Fruit fly (Drosophila melanogaster) whole organism, embryonic: ENCODE measurements around the gene MED18.

Experiments used
- Awh ChIP-seq: fragments of 200-800 bp; sonication (Bioruptor generic); IDR thresholded peaks from 2 replicates; pipeline ENCODE4, ENCODE4 v1.3.6; 2022; ENCODE audit warnings: missing biosample characterization, missing genetic modification characterization
- BEAF-32 ChIP-seq: fragments of 200-800 bp; sonication (Bioruptor generic); optimal IDR thresholded peaks from 3 replicates; lab custom pipeline; 2017; ENCODE audit warnings: missing biosample characterization, missing genetic modification characterization, mild to moderate bottlenecking, moderate library complexity, missing genetic modification reagents
- CG1024 ChIP-seq: fragments of 200-800 bp; sonication (Bioruptor generic); IDR thresholded peaks from 2 replicates; pipeline ENCODE4 v1.3.6; 2022; ENCODE audit warnings: missing biosample characterization, missing genetic modification characterization
- CG11247 ChIP-seq: fragments of 200-800 bp; sonication (Bioruptor generic); IDR thresholded peaks from 2 replicates; pipeline ENCODE4 v1.3.6; 2022; ENCODE audit warnings: missing biosample characterization, missing genetic modification characterization
- CG11456 ChIP-seq: fragments of 200-800 bp; sonication (Bioruptor generic); IDR thresholded peaks from 3 replicates; pipeline ENCODE4 v1.3.6; 2022; ENCODE audit warnings: missing biosample characterization, missing genetic modification characterization
- CG11696 ChIP-seq: fragments of 200-800 bp; sonication (Bioruptor generic); IDR thresholded peaks from 2 replicates; pipeline ENCODE4 v1.3.6; 2022; ENCODE audit warnings: missing biosample characterization, missing genetic modification characterization
- CG12219 ChIP-seq: fragments of 200-800 bp; sonication (Bioruptor generic); optimal IDR thresholded peaks from 3 replicates; lab custom pipeline; 2018; ENCODE audit warnings: missing biosample characterization, mild to moderate bottlenecking, missing genetic modification characterization
- CG12236 ChIP-seq: fragments of 200-800 bp; sonication (Bioruptor generic); optimal IDR thresholded peaks from 2 replicates; lab custom pipeline; 2016; ENCODE audit warnings: missing biosample characterization, missing genetic modification characterization
- CG13424 ChIP-seq: fragments of 200-800 bp; sonication (Bioruptor generic); optimal IDR thresholded peaks from 2 replicates; lab custom pipeline; 2019; ENCODE audit warnings: missing biosample characterization, mild to moderate bottlenecking, missing genetic modification characterization, moderate library complexity
- CG13775 ChIP-seq: fragments of 200-800 bp; sonication (Bioruptor generic); optimal IDR thresholded peaks from 3 replicates; lab custom pipeline; 2017; ENCODE audit warnings: missing biosample characterization, mild to moderate bottlenecking, missing genetic modification characterization
- CG14441 ChIP-seq: fragments of 200-800 bp; sonication (Bioruptor generic); IDR thresholded peaks from 2 replicates; pipeline ENCODE4 v1.3.6; 2022; ENCODE audit warnings: missing biosample characterization, missing genetic modification characterization
- CG15011 ChIP-seq: fragments of 200-800 bp; sonication (Bioruptor generic); optimal IDR thresholded peaks from 3 replicates; lab custom pipeline; 2018; ENCODE audit warnings: missing biosample characterization, mild to moderate bottlenecking, missing genetic modification characterization
- CG17359 ChIP-seq: fragments of 200-800 bp; sonication (Bioruptor generic); optimal IDR thresholded peaks from 3 replicates; lab custom pipeline; 2018; ENCODE audit warnings: missing biosample characterization, mild to moderate bottlenecking, missing genetic modification characterization, moderate library complexity
- CG17829 ChIP-seq: fragments of 200-800 bp; optimal IDR thresholded peaks from 2 replicates; lab custom pipeline; 2019; ENCODE audit warnings: missing biosample characterization, mild to moderate bottlenecking, missing genetic modification characterization, moderate library complexity
- CG34422 ChIP-seq: fragments of 200-800 bp; sonication (Bioruptor generic); IDR thresholded peaks from 3 replicates; pipeline ENCODE4 v1.3.6; 2022; ENCODE audit warnings: missing biosample characterization, missing genetic modification characterization
- CG6175 ChIP-seq: fragments of 200-800 bp; sonication (Bioruptor generic); IDR thresholded peaks from 3 replicates; pipeline ENCODE4 v1.3.6; 2022; ENCODE audit warnings: missing biosample characterization, missing genetic modification characterization
- CG6791 ChIP-seq: fragments of 200-800 bp; sonication (Bioruptor generic); IDR thresholded peaks from 3 replicates; pipeline ENCODE4 v1.3.6; 2022; ENCODE audit warnings: missing biosample characterization, missing genetic modification characterization; ENCODE audit not compliant: partially characterized antibody
- CG7556 ChIP-seq: fragments of 200-800 bp; sonication (Bioruptor generic); optimal IDR thresholded peaks from 2 replicates; lab custom pipeline; 2017; ENCODE audit warnings: missing biosample characterization, mild to moderate bottlenecking, missing genetic modification characterization
- CG8089 ChIP-seq: fragments of 200-800 bp; sonication (Bioruptor generic); optimal IDR thresholded peaks from 3 replicates; lab custom pipeline; 2016; ENCODE audit warnings: missing biosample characterization, missing genetic modification characterization
- CG8290 ChIP-seq, 3 experiments: fragments of 200-800 bp; sonication (Bioruptor generic); optimal IDR thresholded peaks; 2 replicates each; lab custom pipeline; 2016 to 2019; ENCODE audit warnings: missing biosample characterization in 3 of 3, missing genetic modification characterization in 3 of 3, mild to moderate bottlenecking in 2 of 3, moderate library complexity in 1 of 3
- CG8478 ChIP-seq: fragments of >200 bp; optimal IDR thresholded peaks from 2 replicates; lab custom pipeline; 2018
- CG9215 ChIP-seq: fragments of 200-800 bp; sonication (Bioruptor generic); IDR thresholded peaks from 2 replicates; pipeline ENCODE4 v1.3.6; 2022; ENCODE audit warnings: missing biosample characterization, missing genetic modification characterization
- CTCF ChIP-seq: fragments of 200-800 bp; sonication (Bioruptor generic); optimal IDR thresholded peaks from 2 replicates; lab custom pipeline; 2017; ENCODE audit warnings: missing biosample characterization, mild to moderate bottlenecking, missing genetic modification characterization, moderate library complexity
- Dip2 ChIP-seq: fragments of 200-800 bp; sonication (Bioruptor generic); IDR thresholded peaks from 2 replicates; pipeline ENCODE4 v1.3.6; 2022; ENCODE audit warnings: missing biosample characterization, missing genetic modification characterization
- Dp ChIP-seq: fragments of 200-800 bp; sonication (Bioruptor generic); optimal IDR thresholded peaks from 2 replicates; lab custom pipeline; 2018; ENCODE audit warnings: missing biosample characterization, mild to moderate bottlenecking, missing genetic modification characterization, moderate library complexity
- E2f2 ChIP-seq: fragments of 200-800 bp; sonication (Bioruptor generic); IDR thresholded peaks from 2 replicates; pipeline ENCODE4 v1.3.6; 2022; ENCODE audit warnings: missing biosample characterization, missing genetic modification characterization
- ERR ChIP-seq: fragments of 200-800 bp; sonication (Bioruptor generic); optimal IDR thresholded peaks from 2 replicates; lab custom pipeline; 2016; ENCODE audit warnings: missing biosample characterization, missing genetic modification characterization
- HLH3B ChIP-seq: fragments of 200-800 bp; sonication (Bioruptor generic); IDR thresholded peaks from 2 replicates; pipeline ENCODE4 v1.3.6; 2022; ENCODE audit warnings: missing biosample characterization, missing genetic modification characterization
- Hr51 ChIP-seq, 2 experiments: fragments of 200-800 bp; sonication (Bioruptor generic); optimal IDR thresholded peaks; 2 replicates in 1 of 2; 3 replicates in 1 of 2; lab custom pipeline; 2016 to 2018; ENCODE audit warnings: missing biosample characterization in 2 of 2, missing genetic modification characterization in 2 of 2, mild to moderate bottlenecking in 1 of 2, moderate library complexity in 1 of 2
- Meics ChIP-seq: fragments of 200-800 bp; sonication (Bioruptor generic); optimal IDR thresholded peaks from 2 replicates; lab custom pipeline; 2017; ENCODE audit warnings: missing biosample characterization, mild to moderate bottlenecking, missing genetic modification characterization
- Sox100B ChIP-seq: fragments of 200-800 bp; sonication (Bioruptor generic); optimal IDR thresholded peaks from 3 replicates; lab custom pipeline; 2018; ENCODE audit warnings: missing biosample characterization, mild to moderate bottlenecking, missing genetic modification characterization
- ac ChIP-seq: fragments of 200-800 bp; sonication (Bioruptor generic); optimal IDR thresholded peaks from 3 replicates; lab custom pipeline; 2017; ENCODE audit warnings: missing biosample characterization, mild to moderate bottlenecking, missing genetic modification characterization
- ap ChIP-seq: fragments of 200-800 bp; sonication (Bioruptor generic); IDR thresholded peaks from 2 replicates; pipeline ENCODE4 v1.3.6; 2022; ENCODE audit warnings: missing biosample characterization, missing genetic modification characterization
- cas ChIP-seq: fragments of 200-800 bp; sonication (Bioruptor generic); IDR thresholded peaks from 2 replicates; pipeline ENCODE4 v1.3.6; 2022; ENCODE audit warnings: missing biosample characterization, missing genetic modification characterization
- dmrt11E ChIP-seq: fragments of 200-800 bp; sonication (Bioruptor generic); optimal IDR thresholded peaks from 3 replicates; lab custom pipeline; 2018; ENCODE audit warnings: missing biosample characterization, mild to moderate bottlenecking, missing genetic modification characterization, moderate library complexity
- dmrt99B ChIP-seq: fragments of 200-800 bp; sonication (Bioruptor generic); optimal IDR thresholded peaks from 2 replicates; lab custom pipeline; 2018; ENCODE audit warnings: missing biosample characterization, mild to moderate bottlenecking, missing genetic modification characterization, moderate library complexity
- ems ChIP-seq: fragments of 200-800 bp; sonication (Bioruptor generic); optimal IDR thresholded peaks from 3 replicates; lab custom pipeline; 2016; ENCODE audit warnings: missing biosample characterization, missing genetic modification characterization
- en ChIP-seq: fragments of 200-800 bp; sonication (Bioruptor generic); optimal IDR thresholded peaks from 2 replicates; lab custom pipeline; 2016; ENCODE audit warnings: missing biosample characterization, missing genetic modification characterization
- fru ChIP-seq: fragments of >200 bp; optimal IDR thresholded peaks from 2 replicates; lab custom pipeline; 2017
- ftz-f1 ChIP-seq: fragments of 200-800 bp; sonication (Bioruptor generic); optimal IDR thresholded peaks from 2 replicates; lab custom pipeline; 2016; ENCODE audit warnings: missing biosample characterization, missing genetic modification characterization
- gce ChIP-seq: fragments of 200-800 bp; sonication (Bioruptor generic); IDR thresholded peaks from 3 replicates; pipeline ENCODE4 v1.3.6; 2022; ENCODE audit warnings: missing biosample characterization, missing genetic modification characterization
- mld ChIP-seq: fragments of 200-800 bp; sonication (Bioruptor generic); IDR thresholded peaks from 3 replicates; pipeline ENCODE4 v1.3.6; 2022; ENCODE audit warnings: missing biosample characterization, missing genetic modification characterization; ENCODE audit not compliant: partially characterized antibody
- otp ChIP-seq: fragments of 200-800 bp; sonication (Bioruptor generic); IDR thresholded peaks from 3 replicates; pipeline ENCODE4, ENCODE4 v1.3.6; 2022; ENCODE audit warnings: missing biosample characterization, missing genetic modification characterization
- peb ChIP-seq: fragments of 200-800 bp; sonication (Bioruptor generic); IDR thresholded peaks from 2 replicates; pipeline ENCODE4 v1.3.6; 2022; ENCODE audit warnings: missing biosample characterization, missing genetic modification characterization
- psq ChIP-seq: fragments of 200-800 bp; sonication (Bioruptor generic); optimal IDR thresholded peaks from 2 replicates; lab custom pipeline; 2017; ENCODE audit warnings: missing biosample characterization, missing genetic modification characterization
- pum ChIP-seq: fragments of 200-800 bp; sonication (Bioruptor generic); optimal IDR thresholded peaks from 2 replicates; lab custom pipeline; 2016; ENCODE audit warnings: missing biosample characterization, missing genetic modification characterization
- rib ChIP-seq: fragments of 200-800 bp; sonication (Bioruptor generic); IDR thresholded peaks from 2 replicates; pipeline ENCODE4 v1.3.6; 2022; ENCODE audit warnings: missing biosample characterization, missing genetic modification characterization
- slp2 ChIP-seq: fragments of 200-800 bp; sonication (Bioruptor generic); optimal IDR thresholded peaks from 2 replicates; lab custom pipeline; 2016; ENCODE audit warnings: missing biosample characterization, missing genetic modification characterization
- so ChIP-seq: fragments of 200-800 bp; sonication (Bioruptor generic); IDR thresholded peaks from 3 replicates; pipeline ENCODE4 v1.3.6; 2022; ENCODE audit warnings: missing biosample characterization, missing genetic modification characterization
- vfl ChIP-seq: fragments of 200-800 bp; sonication (Bioruptor generic); optimal IDR thresholded peaks from 2 replicates; lab custom pipeline; 2016; ENCODE audit warnings: missing biosample characterization, missing genetic modification characterization
- yki ChIP-seq: fragments of >200 bp; optimal IDR thresholded peaks from 3 replicates; lab custom pipeline; 2018
- zen ChIP-seq: fragments of 200-800 bp; sonication (Bioruptor generic); optimal IDR thresholded peaks from 3 replicates; lab custom pipeline; 2018; ENCODE audit warnings: missing biosample characterization, mild to moderate bottlenecking, missing genetic modification characterization, moderate library complexity
- zfh1 ChIP-seq: fragments of 200-800 bp; sonication (Bioruptor generic); IDR thresholded peaks from 3 replicates; pipeline ENCODE4 v1.3.6; 2022; ENCODE audit warnings: missing biosample characterization, missing genetic modification characterization

Gene MED18

DNA sequence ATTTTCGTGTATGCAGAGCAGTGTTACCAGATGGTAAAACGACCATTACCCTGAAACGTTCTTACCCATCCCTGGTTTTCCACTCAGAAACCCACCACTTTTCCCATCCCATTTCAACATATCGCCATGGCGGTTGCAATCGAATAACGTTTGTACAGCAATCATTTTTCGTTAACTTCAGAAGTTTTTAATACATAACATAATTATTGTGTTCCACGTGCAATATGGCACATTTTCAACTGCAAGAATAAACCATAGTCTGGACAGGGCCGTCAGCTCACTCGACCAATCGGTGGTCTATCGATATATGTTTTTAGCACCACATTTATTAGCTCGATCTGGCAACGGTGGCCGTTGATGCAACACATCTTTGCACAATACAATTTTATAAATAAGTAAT, 24.2 kb downstream of the MED18 start, which contains the start of the genes trr and mRpL16 (continued):
- TF ChIP-seq mld (GFP tag; lab: Robert Waterston, UW) (0 out of 3 replicates have a peak, but pooled peaks have one; percentile 33), CG9215 (GFP tag; lab: Robert Waterston, UW) (peak; percentile 44; the same call in 1 of the 2 replicates), CTCF (GFP tag; lab: Kevin White, UChicago) (no peak), Meics (GFP tag; lab: Kevin White, UChicago) (no peak), Dp (GFP tag; lab: Kevin White, UChicago) (peak; percentile 40), CG17829 (peak; percentile 71), ac (GFP tag; lab: Kevin White, UChicago) (no peak), CG11696 (no peak), dmrt99B (no peak), Awh (GFP tag; lab: Robert Waterston, UW) (no peak), CG11247 (peak; percentile 35; the same call in 1 of the 2 replicates), vfl (GFP tag; lab: Kevin White, UChicago) (no peak), CG1024 (GFP tag; lab: Robert Waterston, UW) (no peak), CG11456 (GFP tag; lab: Robert Waterston, UW) (0 out of 3 replicates have a peak, but pooled peaks have one; percentile 46), ftz-f1 (GFP tag; lab: Kevin White, UChicago) (no peak), CG8290 (GFP tag; optimal IDR thresholded peaks at IDR 0.05; lab: Kevin White, UChicago) (no peak), CG8290 (tag; optimal IDR thresholded peaks at IDR 0.05; lab: Kevin White, UChicago) (no peak), CG8478 (lab: Kevin White, UChicago) (no peak), gce (GFP tag; lab: Robert Waterston, UW) (peak; percentile 21; the same call in 1 of the 3 replicates), CG15011 (no peak), so (GFP tag; lab: Robert Waterston, UW) (no peak), otp (GFP tag; lab: Robert Waterston, UW) (no peak), ems (GFP tag; lab: Kevin White, UChicago) (no peak), CG17359 (tag; lab: Kevin White, UChicago) (no peak), CG8089 (GFP tag; lab: Kevin White, UChicago) (no peak), CG12219 (no peak), dmrt11E (tag; lab: Kevin White, UChicago) (peak; percentile 31), CG6791 (GFP tag; lab: Robert Waterston, UW) (peak; percentile 60), Sox100B (GFP tag; lab: Kevin White, UChicago) (no peak), rib (GFP tag; lab: Robert Waterston, UW) (no peak), ap (no peak), E2f2 (GFP tag; lab: Robert Waterston, UW) (peak; percentile 40; the same call in 1 of the 2 replicates), CG12236 (no peak), CG14441 (GFP tag; lab: Robert Waterston, UW) (peak; percentile 57), zfh1 (GFP tag; lab: Robert Waterston, UW) (peak; percentile 43; the same call in 1 of the 3 replicates), psq (no peak), zen (tag; lab: Kevin White, UChicago) (peak; percentile 13), BEAF-32 (GFP tag; lab: Kevin White, UChicago) (peak; percentile 86), ERR (GFP tag; lab: Kevin White, UChicago) (no peak), HLH3B (GFP tag; lab: Robert Waterston, UW) (no peak), pum (GFP tag; lab: Kevin White, UChicago) (peak; percentile 33), Dip2 (GFP tag; lab: Robert Waterston, UW) (no peak), slp2 (GFP tag; lab: Kevin White, UChicago) (peak; percentile 33), fru (no peak), CG34422 (peak; percentile 64; the same call in 1 of the 3 replicates), CG13775 (GFP tag; lab: Kevin White, UChicago) (peak; percentile 40), cas (no peak), peb (GFP tag; lab: Robert Waterston, UW) (no peak), CG13424 (tag; lab: Kevin White, UChicago) (peak; percentile 52), CG6175 (peak; percentile 92), yki (no peak), Hr51 (GFP tag; optimal IDR thresholded peaks at IDR 0.05; lab: Kevin White, UChicago) (peak in 1 of 2 experiments; percentile 13), CG7556 (GFP tag; lab: Kevin White, UChicago) (peak; percentile 4), en (no peak)
